Fruit fly (Drosophila melanogaster): Measurements from ENCODE around the gene CAH16.

Gene CAH16

DNA sequence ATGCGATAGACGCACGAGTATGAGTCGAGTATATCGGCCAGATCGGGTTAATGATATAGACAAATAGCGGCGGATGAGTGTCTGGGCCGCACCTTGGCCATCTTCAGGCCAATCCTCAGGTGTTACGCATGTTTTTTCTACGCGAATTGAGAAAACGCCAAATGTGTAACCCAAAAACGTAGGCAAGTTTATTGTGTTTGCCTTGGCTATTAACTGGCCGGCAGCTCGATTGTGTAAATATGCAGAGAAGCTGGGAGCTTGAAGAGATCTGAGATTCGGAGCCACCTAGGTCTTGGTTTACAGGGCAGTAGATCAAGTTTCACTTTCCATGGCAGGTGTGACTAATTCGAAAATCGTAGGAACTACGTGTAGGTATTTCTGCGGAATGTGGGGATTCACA is 20.0 kb upstream of the CAH16 start:
- TF ChIP-seq cic (GFP tag; optimal IDR thresholded peaks at IDR 0.05) (no peak), CG7101 (tag; optimal IDR thresholded peaks at IDR 0.05) (no peak), CG5204 (GFP tag; optimal IDR thresholded peaks at IDR 0.05) (no peak), CG1620 (GFP tag; optimal IDR thresholded peaks at IDR 0.05) (no peak), Hr96 (GFP tag; optimal IDR thresholded peaks at IDR 0.05) (no peak), ovo (GFP tag; optimal IDR thresholded peaks at IDR 0.05) (no peak), CG11617 (GFP tag; optimal IDR thresholded peaks at IDR 0.05) (no peak), CG33017 (tag; optimal IDR thresholded peaks at IDR 0.05) (no peak), pad (GFP tag; optimal IDR thresholded peaks at IDR 0.05) (no peak)

DNA sequence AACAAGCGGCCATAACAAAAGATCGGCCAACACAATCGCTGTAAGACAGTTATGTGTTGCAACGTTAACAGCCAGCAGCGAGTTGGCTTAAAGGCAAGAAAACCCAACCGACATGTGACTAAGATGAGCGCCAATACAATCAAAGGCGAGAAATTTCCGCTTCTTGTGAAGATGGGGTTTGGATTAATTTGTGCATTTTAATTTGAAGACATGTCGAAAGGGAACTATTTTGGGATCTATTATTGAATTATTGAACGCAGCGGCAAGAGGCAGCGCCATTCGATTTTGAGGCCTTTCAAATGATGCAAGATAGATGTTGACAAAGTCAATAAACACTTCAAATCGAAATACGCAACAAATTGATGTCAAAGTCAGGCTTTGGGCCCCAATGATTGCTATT is 18.9 kb upstream of the CAH16 start:
- no peak for TF ChIP-seq CG14711 (tag; optimal IDR thresholded peaks at IDR 0.05)
- no peak for TF ChIP-seq CG5204 (GFP tag; optimal IDR thresholded peaks at IDR 0.05)
- TF ChIP-seq Mnt (GFP tag; optimal IDR thresholded peaks at IDR 0.05): no peak
- TF ChIP-seq CG11617 (GFP tag; optimal IDR thresholded peaks at IDR 0.05): no peak
- no peak for TF ChIP-seq pad (GFP tag; optimal IDR thresholded peaks at IDR 0.05)
- TF ChIP-seq CG33017 (tag; optimal IDR thresholded peaks at IDR 0.05): no peak
- no peak for TF ChIP-seq CG7045 (GFP tag; optimal IDR thresholded peaks at IDR 0.05)
- no peak for TF ChIP-seq CG12768 (GFP tag; optimal IDR thresholded peaks at IDR 0.05)
- TF ChIP-seq cic (GFP tag; optimal IDR thresholded peaks at IDR 0.05): no peak
- no peak for TF ChIP-seq CG1620 (GFP tag; optimal IDR thresholded peaks at IDR 0.05)
- no peak for TF ChIP-seq bab1 (GFP tag; optimal IDR thresholded peaks at IDR 0.05)
- no peak for TF ChIP-seq Hr96 (GFP tag; optimal IDR thresholded peaks at IDR 0.05)

DNA sequence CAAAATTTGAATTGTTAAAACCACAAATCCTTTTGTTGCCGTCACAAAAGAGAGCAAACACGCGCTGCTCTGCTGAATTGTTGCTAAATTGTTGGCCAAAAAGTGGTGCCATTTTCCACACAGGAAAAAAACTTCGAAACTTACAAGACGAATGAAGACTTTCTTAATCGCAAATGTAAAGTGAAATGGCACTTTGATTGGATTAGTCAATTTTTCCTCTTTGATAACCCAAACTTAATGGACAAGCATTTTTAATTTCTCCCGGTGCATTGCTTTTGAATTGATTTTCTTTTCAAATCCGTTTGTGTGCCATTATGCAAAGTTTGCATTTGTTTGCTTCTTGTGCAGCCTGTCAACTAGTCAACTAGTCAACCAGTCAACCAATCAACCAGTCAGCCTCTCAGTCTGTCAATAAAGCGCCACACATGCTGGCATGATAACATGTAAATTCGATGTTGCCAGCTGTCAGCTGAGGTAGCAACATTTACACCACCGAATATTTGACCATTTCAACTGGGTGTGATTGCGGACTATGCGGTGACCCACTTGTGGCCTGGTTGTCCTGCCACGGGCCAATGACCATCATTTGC is 16.9 kb upstream of the CAH16 start:
- TF ChIP-seq pad (GFP tag; optimal IDR thresholded peaks at IDR 0.05) (no peak), tj (GFP tag; optimal IDR thresholded peaks at IDR 0.05) (no peak), CG7045 (GFP tag; optimal IDR thresholded peaks at IDR 0.05) (no peak), toe (GFP tag; optimal IDR thresholded peaks at IDR 0.05) (no peak), CG33017 (tag; optimal IDR thresholded peaks at IDR 0.05) (no peak), CG1620 (GFP tag; optimal IDR thresholded peaks at IDR 0.05) (no peak), Clk (GFP tag; optimal IDR thresholded peaks at IDR 0.05) (no peak)

DNA sequence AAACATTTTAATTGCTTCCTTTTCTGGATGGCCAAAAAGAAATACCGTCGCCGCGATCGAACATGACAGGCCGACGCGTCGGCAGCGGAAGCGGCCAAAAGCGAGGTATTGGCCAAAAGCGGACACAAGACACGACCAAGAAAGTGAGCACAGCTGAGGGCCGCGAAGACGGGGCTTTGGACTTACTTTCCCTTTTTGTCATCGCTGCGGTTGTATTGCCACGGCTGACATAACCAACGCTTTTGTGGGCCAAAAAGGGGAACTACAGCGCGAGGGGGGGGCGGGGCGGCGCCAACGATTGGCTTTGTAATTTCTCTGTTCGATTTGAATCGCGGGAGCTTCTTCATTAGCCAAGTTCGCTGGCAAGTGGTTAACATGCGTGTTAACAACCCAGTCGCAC is 14.3 kb upstream of the CAH16 start:
- TF ChIP-seq CG11617 (GFP tag; optimal IDR thresholded peaks at IDR 0.05): no peak
- TF ChIP-seq pad (GFP tag; optimal IDR thresholded peaks at IDR 0.05): no peak
- no peak for TF ChIP-seq CG14711 (tag; optimal IDR thresholded peaks at IDR 0.05)
- TF ChIP-seq CG33017 (tag; optimal IDR thresholded peaks at IDR 0.05): no peak
- no peak for TF ChIP-seq Crg-1 (GFP tag; optimal IDR thresholded peaks at IDR 0.05)
- TF ChIP-seq CG12768 (GFP tag; optimal IDR thresholded peaks at IDR 0.05): no peak
- TF ChIP-seq CG1620 (GFP tag; optimal IDR thresholded peaks at IDR 0.05): no peak

DNA sequence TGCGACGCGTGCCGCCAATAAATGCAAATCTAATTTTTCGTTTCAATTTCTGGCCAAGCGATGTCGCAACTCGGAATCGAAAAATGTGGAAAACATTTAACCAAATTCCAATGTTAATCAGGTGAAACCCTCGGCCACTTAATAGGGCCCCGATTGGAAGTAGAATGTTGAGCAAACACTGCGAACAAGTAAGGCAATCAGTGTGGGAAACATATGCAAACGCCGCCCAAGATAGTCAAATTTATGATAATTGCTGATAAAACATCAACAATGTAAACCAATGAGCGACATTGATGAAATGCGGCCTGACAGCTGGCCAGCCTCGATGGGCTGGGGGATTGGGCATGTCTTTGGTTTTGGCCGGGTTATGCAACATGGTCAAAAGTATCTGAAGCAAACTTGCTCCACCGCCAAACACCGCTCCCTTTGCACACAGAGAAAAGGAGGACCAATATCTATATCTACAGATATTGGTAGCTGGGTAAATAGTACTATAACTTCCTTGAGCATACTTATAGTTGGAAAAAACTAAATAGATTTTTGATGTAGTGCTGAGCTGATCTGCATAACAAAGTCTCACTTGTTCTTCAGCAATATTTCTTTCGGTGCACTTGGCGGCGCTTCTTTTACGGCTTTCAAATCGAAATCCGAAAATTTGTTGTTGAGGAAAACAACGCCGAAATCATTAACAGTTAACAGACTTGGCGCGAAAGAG is 12.6 kb upstream of the CAH16 start:
- TF ChIP-seq CG5204 (GFP tag; optimal IDR thresholded peaks at IDR 0.05) (no peak), tj (GFP tag; optimal IDR thresholded peaks at IDR 0.05) (no peak), Mnt (GFP tag; optimal IDR thresholded peaks at IDR 0.05) (no peak), cic (GFP tag; optimal IDR thresholded peaks at IDR 0.05) (no peak), CG1620 (GFP tag; optimal IDR thresholded peaks at IDR 0.05) (no peak), CG33017 (tag; optimal IDR thresholded peaks at IDR 0.05) (no peak), CG14711 (tag; optimal IDR thresholded peaks at IDR 0.05) (no peak), Hr96 (GFP tag; optimal IDR thresholded peaks at IDR 0.05) (no peak), toe (GFP tag; optimal IDR thresholded peaks at IDR 0.05) (no peak), CG7101 (tag; optimal IDR thresholded peaks at IDR 0.05) (no peak), CG11617 (GFP tag; optimal IDR thresholded peaks at IDR 0.05) (no peak), cnc (optimal IDR thresholded peaks at IDR 0.05) (no peak), ovo (GFP tag; optimal IDR thresholded peaks at IDR 0.05) (no peak), Crg-1 (GFP tag; optimal IDR thresholded peaks at IDR 0.05) (no peak), pad (GFP tag; optimal IDR thresholded peaks at IDR 0.05) (no peak), Clk (GFP tag; optimal IDR thresholded peaks at IDR 0.05) (no peak)

DNA sequence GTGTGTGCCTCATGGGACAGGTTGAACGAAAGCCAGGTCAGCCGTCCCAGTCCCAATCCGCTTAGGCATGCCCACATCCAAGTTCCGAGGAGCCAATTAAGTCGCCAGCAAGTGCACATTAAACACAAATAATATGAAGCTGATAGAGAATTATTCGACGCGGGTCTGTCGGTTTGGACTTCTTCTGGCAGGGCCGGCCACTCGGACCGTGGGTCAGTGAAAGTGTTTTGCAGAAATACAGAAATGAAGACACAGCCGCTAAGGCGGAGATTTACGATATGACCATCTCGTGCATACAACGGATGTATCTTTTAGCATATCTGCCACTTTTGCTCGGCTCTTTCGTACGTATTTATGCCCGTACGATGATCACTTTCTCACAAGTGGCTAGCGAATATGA is 11.8 kb upstream of the CAH16 start:
- TF ChIP-seq Mnt (GFP tag; optimal IDR thresholded peaks at IDR 0.05) (no peak), CG33017 (tag; optimal IDR thresholded peaks at IDR 0.05) (no peak), cic (GFP tag; optimal IDR thresholded peaks at IDR 0.05) (no peak), CG12768 (GFP tag; optimal IDR thresholded peaks at IDR 0.05) (no peak)

DNA sequence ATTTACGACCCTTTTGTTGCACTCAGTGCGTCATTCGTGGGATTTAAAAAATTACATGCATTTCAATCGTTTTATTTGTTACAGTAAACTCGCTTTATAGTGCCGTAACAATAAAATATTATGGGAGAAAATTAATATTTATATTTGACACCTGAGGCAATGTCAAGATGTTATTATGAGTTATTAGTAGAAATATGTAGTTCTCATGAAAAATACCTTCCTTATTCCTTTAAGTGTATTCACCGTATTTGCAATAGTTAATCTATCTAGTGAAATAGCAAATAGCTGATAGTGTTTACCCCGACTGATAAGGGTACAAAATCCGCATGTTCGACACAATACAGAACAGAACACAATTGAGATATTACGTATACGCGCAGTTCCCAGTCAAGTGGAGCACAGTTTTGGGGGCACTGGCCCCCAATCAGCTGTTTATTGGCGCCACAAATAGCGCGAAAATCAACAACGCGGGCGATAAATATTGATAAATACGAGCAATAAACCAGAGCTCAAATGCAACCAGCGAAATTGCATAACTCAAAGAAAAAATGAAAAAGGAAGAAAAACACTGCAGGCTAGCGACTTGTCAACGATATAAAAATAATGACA is 9.5 kb upstream of the CAH16 start:
- TF ChIP-seq cic (GFP tag; optimal IDR thresholded peaks at IDR 0.05) (peak; percentile 19), CG12768 (GFP tag; optimal IDR thresholded peaks at IDR 0.05) (peak; percentile 69), Clk (GFP tag; optimal IDR thresholded peaks at IDR 0.05) (no peak), tj (GFP tag; optimal IDR thresholded peaks at IDR 0.05) (peak; percentile 38), CG1620 (GFP tag; optimal IDR thresholded peaks at IDR 0.05) (no peak), cnc (optimal IDR thresholded peaks at IDR 0.05) (no peak), CG11617 (GFP tag; optimal IDR thresholded peaks at IDR 0.05) (peak; percentile 70), CG7045 (GFP tag; optimal IDR thresholded peaks at IDR 0.05) (peak; percentile 45), CG5204 (GFP tag; optimal IDR thresholded peaks at IDR 0.05) (peak; percentile 67), kay (GFP tag; ENCODE audit: borderline replicate concordance) (no peak), toe (GFP tag; optimal IDR thresholded peaks at IDR 0.05) (no peak), CG33017 (tag; optimal IDR thresholded peaks at IDR 0.05) (peak; percentile 84), pad (GFP tag; optimal IDR thresholded peaks at IDR 0.05) (peak; percentile 26), Crg-1 (GFP tag; optimal IDR thresholded peaks at IDR 0.05) (no peak), ovo (GFP tag; optimal IDR thresholded peaks at IDR 0.05) (no peak), Hr96 (GFP tag; optimal IDR thresholded peaks at IDR 0.05) (peak; percentile 23), bab1 (GFP tag; optimal IDR thresholded peaks at IDR 0.05) (no peak), CG14711 (tag; optimal IDR thresholded peaks at IDR 0.05) (peak; percentile 68), CG7101 (tag; optimal IDR thresholded peaks at IDR 0.05) (peak; percentile 79), Mnt (GFP tag; optimal IDR thresholded peaks at IDR 0.05) (peak; percentile 27)
